Worm (Caenorhabditis elegans): Measurements from ENCODE around the gene F56A8.9.
A peak's percentile ranks its signal among the peaks of the same experiment; 100 is the strongest.

Gene F56A8.9

DNA sequence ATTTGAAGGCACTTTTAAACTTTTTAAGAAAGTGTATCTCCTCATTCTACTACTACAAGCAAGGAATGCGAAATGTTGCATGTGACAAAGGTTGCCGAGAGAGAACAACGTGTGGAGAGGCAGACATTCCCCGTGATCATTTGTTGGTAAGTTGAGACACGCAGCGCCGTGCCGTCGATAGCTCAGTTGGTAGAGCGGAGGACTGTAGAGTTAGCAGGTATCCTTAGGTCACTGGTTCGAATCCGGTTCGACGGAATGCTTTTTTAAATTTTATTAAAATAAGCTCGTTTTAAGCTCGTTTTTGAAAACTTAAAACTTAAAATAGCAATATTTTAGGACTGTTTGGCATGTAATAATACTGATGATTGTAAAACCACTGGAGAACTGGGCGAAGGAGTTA, 30.1 kb upstream of the F56A8.9 start (continued):
- TF ChIP-seq nfya-1 (tag; optimal IDR thresholded peaks at IDR 0.05; ENCODE audit: borderline replicate concordance, insufficient read depth): no peak
- TF ChIP-seq lin-26 (GFP tag; IDR thresholded peaks at IDR 0.05): peak; percentile 81; the same call in 1 of the 2 replicates
- peak; percentile 30 for TF ChIP-seq snpc-4 (GFP tag; optimal IDR thresholded peaks at IDR 0.05)
- TF ChIP-seq snpc-4 (tag; optimal IDR thresholded peaks at IDR 0.05): peak in 1 of 4 experiments; percentile 29
- TF ChIP-seq dpff-1 (tag; optimal IDR thresholded peaks at IDR 0.05): no peak
- peak; percentile 96 for TF ChIP-seq tbp1 (GFP tag; optimal IDR thresholded peaks at IDR 0.05)
- no peak for TF ChIP-seq egl-18 (GFP tag; IDR thresholded peaks at IDR 0.05)
- TF ChIP-seq B0261.1 (tag; optimal IDR thresholded peaks at IDR 0.05): peak; percentile 77
- no peak for TF ChIP-seq xnd-1 (tag; optimal IDR thresholded peaks at IDR 0.05)
- TF ChIP-seq rec-8 (tag; optimal IDR thresholded peaks at IDR 0.05): peak; percentile 21 to 22
- peak; percentile 45; the same call in 1 of the 2 replicates for TF ChIP-seq D2030.7 (GFP tag; IDR thresholded peaks at IDR 0.05)
- peak; percentile 40 for TF ChIP-seq nhr-90 (tag; optimal IDR thresholded peaks at IDR 0.05)

DNA sequence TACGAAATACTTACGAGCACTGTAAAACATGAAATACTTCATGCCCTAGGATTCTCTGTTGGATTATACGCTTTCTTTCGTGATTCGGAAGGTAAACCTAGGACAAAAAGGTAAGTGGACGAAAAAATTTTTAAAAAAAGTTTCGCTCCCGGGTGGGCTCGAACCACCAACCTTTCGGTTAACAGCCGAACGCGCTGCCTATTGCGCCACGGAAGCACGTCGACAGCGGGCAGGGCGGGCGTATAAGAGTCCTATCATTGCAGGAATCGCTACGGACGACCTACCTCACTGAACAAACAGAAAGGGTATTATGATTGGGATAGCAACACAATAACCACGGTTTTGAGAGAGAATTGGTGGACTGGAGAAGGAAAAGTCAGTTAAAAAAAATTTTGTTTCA, 29.5 kb upstream of the F56A8.9 start:
- TF ChIP-seq madf-3 (GFP tag; IDR thresholded peaks at IDR 0.05) (no peak; the same call in 1 of the 2 replicates), C06A6.2 (GFP tag; conservative IDR thresholded peaks at IDR 0.05) (0 out of 2 replicates have a peak, but pooled peaks have one; percentile 12), hmg-1.2 (GFP tag; IDR thresholded peaks at IDR 0.05) (peak; percentile 72), snpc-4 (GFP tag; optimal IDR thresholded peaks at IDR 0.05) (no peak), snpc-4 (tag; optimal IDR thresholded peaks at IDR 0.05) (peak in 1 of 4 experiments; percentile 13), F37B4.10 (GFP tag; IDR thresholded peaks at IDR 0.05) (no peak), ztf-25 (GFP tag; IDR thresholded peaks at IDR 0.05) (no peak), somi-1 (GFP tag; optimal IDR thresholded peaks at IDR 0.05) (no peak), B0019.2 (GFP tag; conservative IDR thresholded peaks at IDR 0.05) (no peak), ets-4 (GFP tag; optimal IDR thresholded peaks at IDR 0.05) (no peak), lsl-1 (GFP tag; optimal IDR thresholded peaks at IDR 0.05) (peak; percentile 38), attf-3 (GFP tag; conservative IDR thresholded peaks at IDR 0.05) (no peak), cebp-1 (GFP tag; IDR thresholded peaks at IDR 0.05) (no peak), cebp-1 (tag; optimal IDR thresholded peaks at IDR 0.05) (peak; percentile 63), pha-4 (tag; optimal IDR thresholded peaks at IDR 0.05) (no peak), dox-1 (GFP tag; IDR thresholded peaks at IDR 0.05) (peak; percentile 79), ccch-3 (GFP tag; optimal IDR thresholded peaks at IDR 0.05) (no peak), attf-5 (GFP tag; optimal IDR thresholded peaks at IDR 0.05) (no peak), ceh-27 (GFP tag; optimal IDR thresholded peaks at IDR 0.05) (no peak), nhr-90 (tag; optimal IDR thresholded peaks at IDR 0.05) (no peak), mel-28 (tag; optimal IDR thresholded peaks at IDR 0.05; ENCODE audit: borderline replicate concordance) (no peak), snpc-3.4 (tag; optimal IDR thresholded peaks at IDR 0.05) (no peak), him-1 (tag; optimal IDR thresholded peaks at IDR 0.05) (peak; percentile 62), lin-40 (tag; optimal IDR thresholded peaks at IDR 0.05) (no peak), sdz-38 (tag; optimal IDR thresholded peaks at IDR 0.05) (no peak), F22D6.2 (tag; optimal IDR thresholded peaks at IDR 0.05) (no peak), sptf-2 (GFP tag; optimal IDR thresholded peaks at IDR 0.05) (peak; percentile 49), attf-6 (GFP tag; IDR thresholded peaks at IDR 0.05) (no peak), ama-1 (optimal IDR thresholded peaks at IDR 0.05) (no peak), ama-1 (GFP tag; optimal IDR thresholded peaks at IDR 0.05) (no peak), F23B12.7 (tag; optimal IDR thresholded peaks at IDR 0.05; ENCODE audit: insufficient read depth) (peak; percentile 40), hrde-1 (tag; optimal IDR thresholded peaks at IDR 0.05; ENCODE audit: borderline replicate concordance) (no peak), rec-8 (tag; optimal IDR thresholded peaks at IDR 0.05) (no peak), gei-17 (GFP tag; optimal IDR thresholded peaks at IDR 0.05) (no peak), akir-1 (GFP tag; optimal IDR thresholded peaks at IDR 0.05) (peak; percentile 13), bed-2 (GFP tag; IDR thresholded peaks at IDR 0.05) (no peak), lin-54 (GFP tag; optimal IDR thresholded peaks at IDR 0.05) (peak; percentile 24), Y79H2A.3 (GFP tag; conservative IDR thresholded peaks at IDR 0.05) (no peak), tbp1 (GFP tag; optimal IDR thresholded peaks at IDR 0.05) (peak; percentile 94), B0336.3 (GFP tag; IDR thresholded peaks at IDR 0.05) (no peak)

Data from whole organism, young adult.